Worm (Caenorhabditis elegans): ENCODE measurements around the gene C13A10.2.
A peak's percentile ranks its signal among the peaks of the same experiment; 100 is the strongest.

Gene C13A10.2

DNA sequence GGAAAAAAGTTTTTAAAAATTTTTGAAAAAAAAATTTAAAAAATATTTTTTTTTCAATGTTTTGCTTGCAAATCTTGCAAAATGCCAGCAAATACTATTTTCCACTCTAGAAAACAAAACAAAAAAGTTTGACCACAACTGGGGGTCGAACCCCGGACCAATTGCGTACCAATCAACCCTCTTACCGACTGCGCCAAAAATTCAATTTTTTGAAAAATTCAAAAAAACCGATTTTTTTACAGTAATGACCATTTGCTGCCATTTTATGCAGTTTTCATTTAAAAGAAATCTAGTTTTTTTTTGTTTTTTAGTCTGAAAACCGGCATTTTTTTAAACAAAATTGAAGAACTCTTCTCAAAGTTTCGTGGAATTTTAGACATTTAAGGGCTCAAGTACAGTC is 4.6 kb upstream of the C13A10.2 start:
- TF ChIP-seq snpc-3.4 (tag; optimal IDR thresholded peaks at IDR 0.05) (no peak), rpc-1 (optimal IDR thresholded peaks at IDR 0.05) (peak; percentile 26), rpc-1 (tag; optimal IDR thresholded peaks at IDR 0.05) (peak; percentile 60), fkh-3 (tag; optimal IDR thresholded peaks at IDR 0.05) (no peak), tbp1 (GFP tag; optimal IDR thresholded peaks at IDR 0.05) (peak; percentile 51), lir-1 (GFP tag; conservative IDR thresholded peaks at IDR 0.05) (no peak), chd-7 (tag; optimal IDR thresholded peaks at IDR 0.05) (no peak)

DNA sequence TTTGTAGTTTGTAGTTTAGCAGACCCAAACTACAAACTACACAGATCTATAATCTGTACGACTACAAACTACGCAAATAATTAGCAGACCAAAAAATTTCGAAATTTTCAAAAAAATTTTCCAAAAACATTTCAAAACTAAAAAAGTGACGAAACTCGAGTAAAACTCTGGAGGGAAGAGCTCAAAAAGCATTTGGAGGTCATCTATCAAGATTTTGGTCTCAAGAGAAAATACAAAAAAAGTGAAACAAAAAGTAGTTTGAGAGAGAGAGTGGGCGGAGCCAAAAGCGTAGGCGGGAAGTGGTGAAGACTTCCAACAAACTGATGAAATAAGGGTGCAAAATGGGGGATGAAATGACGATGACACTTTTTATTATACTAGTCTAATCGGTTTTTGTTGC is 2.5 kb upstream of the C13A10.2 start:
- no peak for TF ChIP-seq zim-3 (tag; optimal IDR thresholded peaks at IDR 0.05)
- no peak for TF ChIP-seq mes-4 (tag; optimal IDR thresholded peaks at IDR 0.05)
- no peak for TF ChIP-seq rpc-1 (optimal IDR thresholded peaks at IDR 0.05)
- TF ChIP-seq rpc-1 (tag; optimal IDR thresholded peaks at IDR 0.05), result no peak
- no peak for TF ChIP-seq aptf-2 (GFP tag; conservative IDR thresholded peaks at IDR 0.05)

DNA sequence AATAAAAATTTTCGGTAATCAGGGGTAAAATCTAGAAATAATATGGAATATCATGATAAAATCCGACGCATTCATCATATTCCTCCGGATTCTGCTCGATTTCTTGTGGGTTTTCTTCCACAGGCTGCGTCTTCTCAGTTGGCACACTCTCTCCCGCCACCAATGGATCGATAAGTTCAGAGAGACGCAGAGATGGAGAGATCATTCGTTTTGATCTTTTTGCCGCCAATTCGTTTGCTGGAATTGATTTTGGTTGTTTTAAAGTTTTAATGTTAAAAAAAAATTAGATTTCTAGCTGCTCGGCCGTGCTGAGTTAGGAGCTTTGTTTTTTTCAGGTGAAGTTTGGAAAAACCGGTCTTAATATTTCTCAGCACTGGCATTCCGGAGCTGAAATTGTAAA is 543 bp downstream of the C13A10.2 start:
- TF ChIP-seq rec-8 (tag; optimal IDR thresholded peaks at IDR 0.05) (no peak), attf-6 (GFP tag; IDR thresholded peaks at IDR 0.05) (no peak), T26A5.8 (tag; optimal IDR thresholded peaks at IDR 0.05) (no peak), tbx-9 (tag; optimal IDR thresholded peaks at IDR 0.05; ENCODE audit: borderline replicate concordance) (no peak), hrde-1 (tag; optimal IDR thresholded peaks at IDR 0.05; ENCODE audit: borderline replicate concordance) (no peak), egl-18 (GFP tag; IDR thresholded peaks at IDR 0.05) (no peak), attf-5 (GFP tag; optimal IDR thresholded peaks at IDR 0.05) (no peak), D2030.7 (GFP tag; IDR thresholded peaks at IDR 0.05) (no peak), B0261.1 (tag; optimal IDR thresholded peaks at IDR 0.05) (no peak), F10E7.11 (tag; optimal IDR thresholded peaks at IDR 0.05) (no peak), F33H1.4 (GFP tag; IDR thresholded peaks at IDR 0.05) (no peak), unc-130 (GFP tag; optimal IDR thresholded peaks at IDR 0.05) (no peak)

DNA sequence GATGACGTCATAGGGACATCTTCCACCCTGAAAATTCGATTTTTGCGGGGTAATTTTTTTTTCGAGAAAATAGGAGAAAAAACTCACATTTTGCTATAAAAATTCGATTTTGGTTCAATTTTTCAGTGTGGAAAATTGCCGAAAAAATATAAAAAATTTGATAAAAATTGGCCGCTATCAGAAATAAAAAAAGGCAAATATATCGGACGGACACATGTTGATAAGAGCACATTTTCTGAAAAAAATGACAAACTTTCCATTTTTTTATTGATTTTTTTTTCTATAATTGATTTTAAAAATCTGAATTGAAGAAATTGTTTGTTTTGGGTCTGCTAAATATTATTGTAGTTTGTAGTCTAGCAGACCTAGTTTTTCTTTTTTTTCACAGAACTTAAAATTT is 2.3 kb downstream of the C13A10.2 start, which contains the start of gene C13A10.1:
TSS of gene C13A10.1 (minus strand) at position 170 of the 400 bp plus-strand sequence.
- TF ChIP-seq nhr-80 (tag; optimal IDR thresholded peaks at IDR 0.05) (peak; percentile 11), nhr-90 (tag; optimal IDR thresholded peaks at IDR 0.05) (no peak)

DNA sequence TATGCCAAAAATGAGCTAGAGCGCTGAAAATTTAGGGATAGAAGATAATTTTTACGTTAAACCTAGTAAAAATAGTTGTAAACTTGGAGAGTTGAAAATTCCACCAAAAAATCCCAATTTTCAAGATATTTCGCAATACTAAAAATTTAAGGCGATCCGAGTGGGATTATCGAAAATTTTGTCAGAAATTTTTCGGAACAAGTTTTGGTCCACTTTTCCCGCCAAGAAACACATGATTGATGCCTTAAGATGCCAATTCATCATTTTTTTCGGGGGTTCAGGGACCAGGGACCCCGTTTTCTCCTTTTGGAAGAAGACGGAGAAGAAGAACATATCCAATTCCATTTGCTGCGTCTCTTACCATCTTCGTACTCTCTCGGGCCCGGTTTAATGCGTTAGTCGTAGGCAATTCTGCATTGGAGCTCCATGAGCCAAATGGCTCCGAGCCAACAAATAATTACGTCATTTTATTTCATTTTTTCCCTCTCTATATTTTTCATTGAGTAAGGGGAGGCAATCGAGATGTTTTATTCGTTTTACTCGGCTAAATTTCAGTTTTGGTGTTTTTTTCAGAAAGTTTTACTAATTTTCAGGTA is 13.2 kb downstream of the C13A10.2 start:
- TF ChIP-seq cebp-1 (GFP tag; IDR thresholded peaks at IDR 0.05) (peak; percentile 75), cebp-1 (tag; optimal IDR thresholded peaks at IDR 0.05) (peak; percentile 95), somi-1 (GFP tag; optimal IDR thresholded peaks at IDR 0.05) (no peak)

DNA sequence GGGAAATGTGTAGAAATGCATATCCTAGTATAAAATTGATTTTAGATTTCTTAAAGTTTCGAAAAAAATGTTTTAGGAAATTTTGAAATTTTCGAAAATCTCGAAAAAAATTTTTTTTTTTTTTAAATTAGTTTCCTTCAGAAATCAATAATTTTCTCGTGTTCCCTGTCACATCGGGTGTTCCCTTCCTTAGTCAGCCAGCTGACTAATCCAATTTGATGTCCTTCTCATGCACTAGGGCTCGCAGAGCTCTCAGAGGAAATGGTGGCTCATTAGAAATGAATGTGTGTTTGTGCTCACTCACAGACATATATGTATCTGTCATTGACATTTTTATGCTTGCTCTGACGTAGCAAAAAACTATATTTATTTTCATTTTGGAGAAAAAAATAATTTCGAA is 14.1 kb downstream of the C13A10.2 start:
- no peak for TF ChIP-seq ztf-26 (tag; optimal IDR thresholded peaks at IDR 0.05)
- TF ChIP-seq mel-28 (tag; optimal IDR thresholded peaks at IDR 0.05; ENCODE audit: borderline replicate concordance), result no peak
- no peak for TF ChIP-seq fkh-3 (tag; optimal IDR thresholded peaks at IDR 0.05)
- TF ChIP-seq ztf-28 (GFP tag; IDR thresholded peaks at IDR 0.05), result no peak
- no peak for TF ChIP-seq F33H1.4 (GFP tag; IDR thresholded peaks at IDR 0.05)
- no peak for TF ChIP-seq let-607 (tag; optimal IDR thresholded peaks at IDR 0.05)
- TF ChIP-seq Y56A3A.18 (GFP tag; IDR thresholded peaks at IDR 0.05), result no peak
- TF ChIP-seq aptf-2 (GFP tag; conservative IDR thresholded peaks at IDR 0.05), result no peak
